Fruit fly (Drosophila melanogaster): Measurements from ENCODE around the gene CG3939.

DNA sequence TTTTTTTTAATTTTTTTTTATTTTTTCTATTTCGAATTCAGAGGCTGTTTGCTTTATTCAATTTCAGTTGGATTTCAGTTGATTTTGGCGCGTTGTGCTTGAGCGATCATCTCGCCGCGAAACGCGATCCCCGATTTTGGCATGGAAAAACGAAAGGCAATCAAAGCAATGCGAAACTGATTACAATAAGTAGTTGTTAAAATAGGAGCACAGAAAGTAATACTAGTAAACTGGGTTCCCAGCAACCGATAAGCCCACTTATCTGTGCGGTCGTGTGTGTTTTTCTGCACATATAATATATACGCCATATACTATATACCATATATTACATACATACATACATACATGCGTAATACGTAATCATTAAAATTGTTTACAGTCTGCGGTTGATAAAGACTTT lies 14.3 kb downstream of the CG3939 start:
- no peak for TF ChIP-seq fru (optimal IDR thresholded peaks at IDR 0.05)
- no peak for TF ChIP-seq MTF-1 (GFP tag; optimal IDR thresholded peaks at IDR 0.05; ENCODE audit: borderline replicate concordance)
- no peak for TF ChIP-seq Rfx (GFP tag; IDR thresholded peaks at IDR 0.05)
- no peak for TF ChIP-seq gcm (GFP tag; optimal IDR thresholded peaks at IDR 0.05)
- no peak for TF ChIP-seq CG13296 (GFP tag; optimal IDR thresholded peaks at IDR 0.05)
- no peak for TF ChIP-seq yki (optimal IDR thresholded peaks at IDR 0.05)
- no peak for TF ChIP-seq CG2202 (tag; optimal IDR thresholded peaks at IDR 0.05)
